Fruit fly (Drosophila melanogaster) whole organism, embryonic: ENCODE data around the gene prt.

Experiments used
- Antp ChIP-seq: fragments of 200-800 bp; sonication (Bioruptor generic); optimal IDR thresholded peaks from 3 replicates; lab custom pipeline; 2016; ENCODE audit warnings: missing biosample characterization, missing genetic modification characterization
- CG32532 ChIP-seq: fragments of 200-800 bp; sonication (Bioruptor generic); IDR thresholded peaks from 2 replicates; pipeline ENCODE4 v1.3.6; 2022; ENCODE audit warnings: missing biosample characterization, missing genetic modification characterization
- Chrac-16 ChIP-seq: fragments of 200-800 bp; sonication (Bioruptor generic); optimal IDR thresholded peaks from 3 replicates; lab custom pipeline; 2016; ENCODE audit warnings: missing biosample characterization, missing genetic modification characterization
- Poxn ChIP-seq: fragments of 200-800 bp; sonication (Bioruptor generic); IDR thresholded peaks from 2 replicates; pipeline ENCODE4 v1.3.6; 2022; ENCODE audit warnings: missing biosample characterization, missing genetic modification characterization
- Sin3A ChIP-seq: fragments of >200 bp; optimal IDR thresholded peaks from 2 replicates; lab custom pipeline; 2018
- bab2 ChIP-seq: fragments of 200-800 bp; sonication (Bioruptor generic); optimal IDR thresholded peaks from 2 replicates; lab custom pipeline; 2016; ENCODE audit warnings: missing biosample characterization, missing genetic modification characterization
- h ChIP-seq: fragments of >200 bp; optimal IDR thresholded peaks from 2 replicates; lab custom pipeline; 2017

DNA sequence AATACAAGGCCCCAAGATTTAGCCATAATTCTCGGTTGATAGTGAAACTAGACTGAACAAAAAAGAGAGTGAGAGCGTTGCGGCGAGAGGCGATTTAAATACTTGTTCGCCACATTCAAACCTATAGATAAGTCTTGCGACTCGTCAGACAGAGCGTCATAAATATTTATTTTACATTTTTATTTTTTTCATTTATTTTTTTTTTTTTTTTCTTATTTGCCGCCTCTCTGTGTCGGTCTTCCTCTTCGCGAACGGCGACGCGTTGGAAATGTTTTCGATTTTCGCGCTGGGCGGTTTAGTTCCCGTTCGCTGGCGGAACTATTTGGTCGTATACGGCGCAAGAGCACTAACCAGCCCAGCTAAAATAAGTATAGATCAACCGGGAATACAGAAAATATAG, 29.3 kb upstream of the prt start:
- no peak for TF ChIP-seq bab2
- TF ChIP-seq Poxn (GFP tag; lab: Robert Waterston, UW), result no peak
- TF ChIP-seq Chrac-16 (GFP tag; lab: Kevin White, UChicago), result no peak
- 0 out of 2 replicates have a peak, but pooled peaks have one; percentile 18 for TF ChIP-seq CG32532 (GFP tag; lab: Robert Waterston, UW)
- no peak for TF ChIP-seq Antp
- no peak for TF ChIP-seq h (lab: Kevin White, UChicago)
- no peak for TF ChIP-seq Sin3A
